Fruit fly (Drosophila melanogaster): ENCODE measurements around the gene O-fut2.
A peak's percentile ranks its signal among the peaks of the same experiment; 100 is the strongest.

O-fut2 gene

dm6 chrX:1466505-1467381, 947 bp upstream of the O-fut2 start (continued):
- TF ChIP-seq Stat92E (GFP tag; optimal IDR thresholded peaks at IDR 0.05) (no peak), CG4820 (GFP tag; optimal IDR thresholded peaks at IDR 0.05) (no peak), gro (GFP tag; optimal IDR thresholded peaks at IDR 0.05) (no peak), cg (GFP tag; optimal IDR thresholded peaks at IDR 0.05) (no peak), kah (GFP tag; optimal IDR thresholded peaks at IDR 0.05) (no peak), bbx (GFP tag; IDR thresholded peaks at IDR 0.05; ENCODE audit: partially characterized antibody) (no peak), ac (GFP tag; optimal IDR thresholded peaks at IDR 0.05) (no peak), CG12391 (tag; optimal IDR thresholded peaks at IDR 0.05) (no peak), CG15514 (GFP tag; optimal IDR thresholded peaks at IDR 0.05) (peak; percentile 31), CG42726 (GFP tag; IDR thresholded peaks at IDR 0.05; ENCODE audit: partially characterized antibody) (no peak), CG1603 (tag; optimal IDR thresholded peaks at IDR 0.05) (no peak), mld (GFP tag; IDR thresholded peaks at IDR 0.05; ENCODE audit: partially characterized antibody) (no peak), Taf1 (GFP tag; IDR thresholded peaks at IDR 0.05) (no peak), Mrtf (GFP tag; IDR thresholded peaks at IDR 0.05) (no peak), CG11085 (GFP tag; IDR thresholded peaks at IDR 0.05) (no peak), scrt (GFP tag; optimal IDR thresholded peaks at IDR 0.05) (no peak), zen2 (GFP tag; IDR thresholded peaks at IDR 0.05; ENCODE audit: partially characterized antibody) (no peak), hbn (GFP tag; IDR thresholded peaks at IDR 0.05; ENCODE audit: partially characterized antibody) (no peak), usp (GFP tag; optimal IDR thresholded peaks at IDR 0.05) (no peak), Bgb (GFP tag; IDR thresholded peaks at IDR 0.05; ENCODE audit: partially characterized antibody) (peak; percentile 40; the same call in 1 of the 2 replicates), CG15011 (GFP tag; optimal IDR thresholded peaks at IDR 0.05) (no peak), CG9437 (GFP tag; optimal IDR thresholded peaks at IDR 0.05) (peak; percentile 99), CG2199 (GFP tag; IDR thresholded peaks at IDR 0.05) (no peak), Scr (GFP tag; IDR thresholded peaks at IDR 0.05; ENCODE audit: partially characterized antibody) (peak; percentile 13; the same call in 1 of the 2 replicates), Blimp-1 (GFP tag; optimal IDR thresholded peaks at IDR 0.05) (no peak), CG8290 (GFP tag; optimal IDR thresholded peaks at IDR 0.05) (no peak), CG8290 (tag; optimal IDR thresholded peaks at IDR 0.05) (peak in 1 of 2 experiments; percentile 30), row (GFP tag; IDR thresholded peaks at IDR 0.05) (no peak), Drgx (GFP tag; IDR thresholded peaks at IDR 0.05) (peak; percentile 41; the same call in 1 of the 2 replicates), CG8281 (tag; optimal IDR thresholded peaks at IDR 0.05) (no peak), Rfx (GFP tag; IDR thresholded peaks at IDR 0.05) (peak; percentile 25; the same call in 1 of the 2 replicates), CG14441 (GFP tag; IDR thresholded peaks at IDR 0.05) (no peak), CG31224 (GFP tag; IDR thresholded peaks at IDR 0.05) (0 out of 2 replicates have a peak, but pooled peaks have one; percentile 9), CG43689 (GFP tag; IDR thresholded peaks at IDR 0.05) (no peak), MBD-R2 (GFP tag; IDR thresholded peaks at IDR 0.05) (peak; percentile 49; the same call in 1 of the 2 replicates), sqz (GFP tag; optimal IDR thresholded peaks at IDR 0.05) (no peak), CG2678 (tag; optimal IDR thresholded peaks at IDR 0.05) (no peak), pzg (GFP tag; optimal IDR thresholded peaks at IDR 0.05) (peak; percentile 25), seq (GFP tag; IDR thresholded peaks at IDR 0.05) (no peak), slou (GFP tag; optimal IDR thresholded peaks at IDR 0.05) (no peak), Elba2 (GFP tag; optimal IDR thresholded peaks at IDR 0.05) (no peak), CG33213 (GFP tag; optimal IDR thresholded peaks at IDR 0.05) (no peak), unc-4 (GFP tag; IDR thresholded peaks at IDR 0.05; ENCODE audit: partially characterized antibody) (0 out of 2 replicates have a peak, but pooled peaks have one; percentile 25), ATbp (GFP tag; optimal IDR thresholded peaks at IDR 0.05) (no peak), Atf6 (GFP tag; IDR thresholded peaks at IDR 0.05) (peak; percentile 20; the same call in 1 of the 2 replicates), pb (GFP tag; optimal IDR thresholded peaks at IDR 0.05) (no peak), CG10274 (GFP tag; optimal IDR thresholded peaks at IDR 0.05) (no peak), Deaf1 (tag; optimal IDR thresholded peaks at IDR 0.05) (peak; percentile 62)
